Fruit fly (Drosophila melanogaster): ENCODE results near the gene Cyp4c3.

DNA sequence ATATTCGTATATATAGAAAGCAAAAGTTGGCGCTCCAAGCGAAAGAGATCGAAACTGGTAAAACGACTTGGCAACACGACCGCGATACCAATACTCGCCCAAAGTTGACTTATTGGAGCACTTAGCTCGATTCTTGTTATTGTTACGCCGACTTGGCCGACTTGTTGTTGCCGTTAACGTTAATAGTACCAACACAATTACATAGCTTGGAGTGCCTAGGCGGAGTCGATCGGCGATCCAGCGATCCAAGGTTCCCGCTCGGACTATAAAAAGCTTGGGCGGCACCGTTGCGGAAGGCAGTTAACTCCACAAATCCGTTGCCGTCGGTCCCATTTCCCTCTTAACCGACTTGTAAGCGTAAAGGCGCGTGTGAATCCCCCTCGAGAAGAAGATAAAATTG lies 26.6 kb upstream of the Cyp4c3 start, which contains the start of gene Cpr100A:
- TF ChIP-seq psq (optimal IDR thresholded peaks at IDR 0.05) = no peak
- TF ChIP-seq h (optimal IDR thresholded peaks at IDR 0.05) = no peak
- no peak for TF ChIP-seq Myc (optimal IDR thresholded peaks at IDR 0.05)
- TF ChIP-seq insv (optimal IDR thresholded peaks at IDR 0.05) = no peak
